Fruit fly (Drosophila melanogaster) whole organism, embryonic: ENCODE results near the gene CG7149.
A peak's percentile ranks its signal among the peaks of the same experiment; 100 is the strongest.

ENCODE experiments used
- CG10274 ChIP-seq: fragments of 200-800 bp; sonication (Bioruptor generic); optimal IDR thresholded peaks from 3 replicates; lab custom pipeline; 2017; ENCODE audit warnings: missing biosample characterization, mild to moderate bottlenecking, missing genetic modification characterization
- CG11560 ChIP-seq: fragments of 200-800 bp; sonication (Bioruptor generic); IDR thresholded peaks from 3 replicates; pipeline ENCODE4 v1.3.6; 2022; ENCODE audit warnings: missing biosample characterization, missing genetic modification characterization
- CG12659 ChIP-seq: fragments of 200-800 bp; sonication (Bioruptor generic); optimal IDR thresholded peaks from 3 replicates; lab custom pipeline; 2017; ENCODE audit warnings: mild to moderate bottlenecking, missing biosample characterization, missing genetic modification reagents, missing genetic modification characterization
- CG16813 ChIP-seq: fragments of 200-800 bp; sonication (Bioruptor generic); IDR thresholded peaks from 3 replicates; pipeline ENCODE4 v1.3.6; 2022; ENCODE audit warnings: missing biosample characterization, missing genetic modification characterization; ENCODE audit not compliant: partially characterized antibody
- CG17328 ChIP-seq: fragments of 200-800 bp; sonication (Bioruptor generic); IDR thresholded peaks from 2 replicates; pipeline ENCODE4 v1.3.6; 2022; ENCODE audit warnings: missing biosample characterization, missing genetic modification characterization
- CG31224 ChIP-seq: fragments of 200-800 bp; sonication (Bioruptor generic); IDR thresholded peaks from 2 replicates; pipeline ENCODE4 v1.3.6; 2022; ENCODE audit warnings: missing biosample characterization, missing genetic modification characterization
- Dip2 ChIP-seq: fragments of 200-800 bp; sonication (Bioruptor generic); IDR thresholded peaks from 2 replicates; pipeline ENCODE4 v1.3.6; 2022; ENCODE audit warnings: missing biosample characterization, missing genetic modification characterization
- Taf1 ChIP-seq: fragments of 200-800 bp; sonication (Bioruptor generic); IDR thresholded peaks from 2 replicates; pipeline ENCODE4 v1.3.6; 2022; ENCODE audit warnings: missing biosample characterization, missing genetic modification characterization
- br ChIP-seq: fragments of >200 bp; optimal IDR thresholded peaks from 2 replicates; lab custom pipeline; 2017
- gfzf ChIP-seq: fragments of 200-800 bp; sonication (Bioruptor generic); optimal IDR thresholded peaks from 2 replicates; lab custom pipeline; 2016; ENCODE audit warnings: missing biosample characterization, mild to moderate bottlenecking, missing genetic modification characterization, moderate library complexity
- tup ChIP-seq: fragments of 200-800 bp; sonication (Bioruptor generic); optimal IDR thresholded peaks from 2 replicates; lab custom pipeline; 2016; ENCODE audit warnings: missing biosample characterization, mild to moderate bottlenecking, missing genetic modification characterization, moderate library complexity

- peak; percentile 22; the same call in 1 of the 3 replicates for TF ChIP-seq CG16813
- peak; percentile 56; the same call in 1 of the 2 replicates for TF ChIP-seq CG31224 (GFP tag; lab: Robert Waterston, UW)
- no peak for TF ChIP-seq Dip2 (GFP tag; lab: Robert Waterston, UW)
- no peak for TF ChIP-seq br (lab: Kevin White, UChicago)
- peak; percentile 28 for TF ChIP-seq tup
- peak; percentile 82 for TF ChIP-seq CG17328 (GFP tag; lab: Robert Waterston, UW)
- peak; percentile 71 for TF ChIP-seq gfzf
- TF ChIP-seq CG12659 (GFP tag; lab: Kevin White, UChicago): peak; percentile 62
- TF ChIP-seq CG11560: no peak
- peak; percentile 7 for TF ChIP-seq CG10274
- TF ChIP-seq Taf1 (GFP tag; lab: Robert Waterston, UW): peak; percentile 60
Measured at dm6 chr2L:7782788-7783401, 7.5 kb downstream of the CG7149 start, which contains the start of gene Brd7-9.
